Worm (Caenorhabditis elegans) whole organism, late embryonic: ENCODE data around the gene glt-7.

Experiments
- pha-4 ChIP-seq: fragments of 150-350 bp; optimal IDR thresholded peaks from 2 replicates; lab custom pipeline; 2018; ENCODE audit warnings: missing biosample characterization, missing genetic modification reagents, missing genetic modification characterization
- rnt-1 ChIP-seq: sonication (generic microtip); optimal IDR thresholded peaks from 2 replicates; lab custom pipeline; 2016; ENCODE audit warnings: missing genetic modification characterization, missing compliant biosample characterization
- sox-4 ChIP-seq: sonication (generic microtip); optimal IDR thresholded peaks from 2 replicates; lab custom pipeline; 2017; ENCODE audit warnings: mild to moderate bottlenecking, missing genetic modification characterization, inconsistent platforms, missing compliant biosample characterization

DNA sequence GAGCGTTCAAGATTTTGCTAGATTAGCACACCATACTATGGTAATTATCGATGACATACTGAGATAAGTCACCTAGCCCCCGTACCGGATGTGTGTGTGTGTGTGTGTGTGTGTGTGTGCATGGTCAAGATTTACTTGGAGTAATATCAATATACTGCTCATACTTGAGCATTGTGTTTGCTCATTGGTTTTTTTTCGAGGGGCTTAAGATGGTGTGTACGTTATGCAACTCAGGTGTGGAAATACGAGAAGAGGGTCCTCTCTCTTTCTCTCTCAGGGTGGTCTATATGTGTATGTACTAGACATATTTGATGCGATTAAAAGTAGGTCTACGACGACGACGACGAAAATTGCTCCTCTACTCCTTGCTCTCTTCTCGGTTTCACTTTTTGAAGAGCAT, 28.4 kb downstream of the glt-7 start:
- no peak for TF ChIP-seq rnt-1 (tag; lab: Kevin White, UChicago)
- no peak for TF ChIP-seq sox-4 (tag; lab: Kevin White, UChicago)
- no peak for TF ChIP-seq pha-4 (tag; lab: Kevin White, UChicago)
